Fruit fly (Drosophila melanogaster) Kc167 (cell line): Measurements from ENCODE around the gene PH4alphaMP.

Experiments used
- Myc ChIP-seq: fragments of >200 bp; optimal IDR thresholded peaks from 2 replicates; lab custom pipeline; 2017; ENCODE audit warnings: missing external identifiers
- Sin3A ChIP-seq: fragments of >200 bp; optimal IDR thresholded peaks from 2 replicates; lab custom pipeline; 2018; ENCODE audit warnings: missing external identifiers
- h ChIP-seq: fragments of >200 bp; optimal IDR thresholded peaks from 3 replicates; lab custom pipeline; 2018; ENCODE audit warnings: missing external identifiers
- psq ChIP-seq: fragments of >200 bp; optimal IDR thresholded peaks from 2 replicates; lab custom pipeline; 2017; ENCODE audit warnings: missing external identifiers

- TF ChIP-seq h (lab: Kevin White, UChicago): no peak
- no peak for TF ChIP-seq Sin3A
- TF ChIP-seq Myc (lab: Kevin White, UChicago): no peak
- TF ChIP-seq psq: no peak
Observed at dm6 chr3R:30467062-30467461, 28.9 kb downstream of the PH4alphaMP start.
